Worm (Caenorhabditis elegans): ENCODE measurements around the gene bgnt-1.2.
A peak's percentile ranks its signal among the peaks of the same experiment; 100 is the strongest.

The bgnt-1.2 gene

ce11 chrV:2067985-2068499 lies 50.4 kb downstream of the bgnt-1.2 start, which contains the start of gene lbp-9 (continued):
- TF ChIP-seq hif-1 (tag; optimal IDR thresholded peaks at IDR 0.05) (peak in 1 of 2 experiments; percentile 1), zip-2 (tag; optimal IDR thresholded peaks at IDR 0.05) (no peak), unc-130 (GFP tag; optimal IDR thresholded peaks at IDR 0.05) (no peak), mxl-2 (GFP tag; conservative IDR thresholded peaks at IDR 0.05) (no peak), rbr-2 (tag; optimal IDR thresholded peaks at IDR 0.05) (peak; percentile 28), T26A8.4 (GFP tag; IDR thresholded peaks at IDR 0.05) (no peak), cey-2 (tag; optimal IDR thresholded peaks at IDR 0.05; ENCODE audit: borderline replicate concordance, insufficient read depth) (no peak), F44E2.7 (GFP tag; IDR thresholded peaks at IDR 0.05) (no peak), mes-2 (tag; optimal IDR thresholded peaks at IDR 0.05; ENCODE audit: poor library complexity, severe bottlenecking) (peak; percentile 46), zip-11 (GFP tag; IDR thresholded peaks at IDR 0.05) (no peak), madf-5 (GFP tag; IDR thresholded peaks at IDR 0.05) (no peak), hlh-30 (tag; optimal IDR thresholded peaks at IDR 0.05; ENCODE audit: insufficient read depth) (peak; percentile 96), dmd-9 (GFP tag; IDR thresholded peaks at IDR 0.05) (no peak), nhr-111 (GFP tag; optimal IDR thresholded peaks at IDR 0.05) (no peak), egl-27 (tag; optimal IDR thresholded peaks at IDR 0.05) (no peak), mdl-1 (tag; optimal IDR thresholded peaks at IDR 0.05) (peak in 1 of 2 experiments; percentile 88), spr-3 (GFP tag; optimal IDR thresholded peaks at IDR 0.05) (no peak), nhr-76 (tag; optimal IDR thresholded peaks at IDR 0.05) (no peak), dpl-1 (GFP tag; optimal IDR thresholded peaks at IDR 0.05) (peak; percentile 17), ZK337.2 (GFP tag; IDR thresholded peaks at IDR 0.05) (no peak), ama-1 (optimal IDR thresholded peaks at IDR 0.05) (peak; percentile 23), daf-8 (GFP tag; IDR thresholded peaks at IDR 0.05) (no peak), nhr-11 (tag; optimal IDR thresholded peaks at IDR 0.05) (no peak), lin-38 (GFP tag; IDR thresholded peaks at IDR 0.05) (peak; percentile 8; the same call in 1 of the 2 replicates), D1046.2 (GFP tag; IDR thresholded peaks at IDR 0.05) (0 out of 2 replicates have a peak, but pooled peaks have one; percentile 16), nhr-41 (GFP tag; IDR thresholded peaks at IDR 0.05) (no peak), ceh-82 (tag; optimal IDR thresholded peaks at IDR 0.05) (no peak)

DNA sequence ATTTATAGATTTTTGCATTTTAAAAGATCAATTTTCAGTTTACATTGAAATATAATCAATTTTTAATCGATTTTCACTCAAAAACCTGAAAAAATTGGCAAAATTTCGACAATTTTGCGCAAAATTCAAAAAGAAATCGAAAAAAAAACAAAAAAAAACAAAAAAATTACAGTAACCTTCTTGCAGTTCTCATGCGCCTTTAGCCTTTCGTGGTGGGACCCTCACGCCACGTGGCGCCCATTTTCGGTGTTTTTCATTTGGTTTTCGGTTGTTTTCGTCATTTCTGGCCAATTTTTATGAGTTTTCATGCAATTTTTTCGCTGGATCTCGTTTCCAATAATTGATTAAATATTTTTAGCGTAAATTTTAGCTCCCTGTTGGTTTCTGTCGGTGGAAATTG lies 51.1 kb downstream of the bgnt-1.2 start:
- TF ChIP-seq T26A8.4 (GFP tag; IDR thresholded peaks at IDR 0.05) (no peak), nhr-28 (tag; optimal IDR thresholded peaks at IDR 0.05) (no peak), unc-130 (GFP tag; optimal IDR thresholded peaks at IDR 0.05) (peak; percentile 58), F10B5.3 (tag; optimal IDR thresholded peaks at IDR 0.05) (no peak), lin-38 (GFP tag; IDR thresholded peaks at IDR 0.05) (peak; percentile 31; the same call in 1 of the 2 replicates), duxl-1 (tag; optimal IDR thresholded peaks at IDR 0.05; ENCODE audit: poor library complexity) (no peak), hif-1 (tag; optimal IDR thresholded peaks at IDR 0.05) (no peak), Y5F2A.4 (GFP tag; optimal IDR thresholded peaks at IDR 0.05) (no peak), Y105C5A.15 (GFP tag; IDR thresholded peaks at IDR 0.05) (no peak), nhr-76 (tag; optimal IDR thresholded peaks at IDR 0.05) (no peak), zag-1 (tag; optimal IDR thresholded peaks at IDR 0.05) (no peak), lsy-2 (tag; optimal IDR thresholded peaks at IDR 0.05) (peak in 1 of 2 experiments; percentile 40), ztf-11 (tag; optimal IDR thresholded peaks at IDR 0.05) (no peak), mdt-29 (GFP tag; IDR thresholded peaks at IDR 0.05) (no peak), F44E2.7 (GFP tag; IDR thresholded peaks at IDR 0.05) (no peak), arid-1 (GFP tag; conservative IDR thresholded peaks at IDR 0.05) (no peak), mxl-3 (GFP tag; optimal IDR thresholded peaks at IDR 0.05) (no peak), cey-2 (tag; optimal IDR thresholded peaks at IDR 0.05; ENCODE audit: borderline replicate concordance, insufficient read depth) (no peak), php-3 (GFP tag; IDR thresholded peaks at IDR 0.05) (no peak), nhr-42 (GFP tag; IDR thresholded peaks at IDR 0.05) (no peak), snpc-1.2 (GFP tag; IDR thresholded peaks at IDR 0.05) (no peak), daf-8 (GFP tag; IDR thresholded peaks at IDR 0.05) (no peak)

Measured in whole organism, L4 larva.